Worm (Caenorhabditis elegans) whole organism, early embryonic: ENCODE measurements around the gene epg-6.

Source experiments
- aly-1 ChIP-seq: sonication (generic microtip); optimal IDR thresholded peaks from 2 replicates; lab custom pipeline; 2016; ENCODE audit warnings: missing genetic modification characterization, missing compliant biosample characterization
- ama-1 ChIP-seq: fragments of 150-350 bp; optimal IDR thresholded peaks from 2 replicates; lab custom pipeline; 2014
- ceh-36 ChIP-seq: sonication (generic microtip); optimal IDR thresholded peaks from 2 replicates; lab custom pipeline; 2016; ENCODE audit warnings: missing genetic modification characterization, inconsistent platforms, missing compliant biosample characterization
- ets-7 ChIP-seq: sonication (generic microtip); optimal IDR thresholded peaks from 2 replicates; lab custom pipeline; 2016; ENCODE audit warnings: missing genotype, missing genetic modification characterization, missing compliant biosample characterization
- flt-1 ChIP-seq: fragments of 200-800 bp; sonication (Bioruptor generic); IDR thresholded peaks from 2 replicates; pipeline ENCODE4 v1.3.6; 2022; ENCODE audit warnings: missing genetic modification characterization, missing compliant biosample characterization
- hmbx-1 ChIP-seq: sonication (generic microtip); optimal IDR thresholded peaks from 2 replicates; lab custom pipeline; 2016; ENCODE audit warnings: mild to moderate bottlenecking, missing genetic modification characterization, missing compliant biosample characterization
- hmg-4 ChIP-seq: fragments of 200-800 bp; sonication (Bioruptor generic); optimal IDR thresholded peaks from 2 replicates; lab custom pipeline; 2018; ENCODE audit warnings: mild to moderate bottlenecking, missing genetic modification characterization, missing compliant biosample characterization
- hnd-1 ChIP-seq: sonication (generic microtip); optimal IDR thresholded peaks from 2 replicates; lab custom pipeline; 2016; ENCODE audit warnings: missing genetic modification characterization, missing compliant biosample characterization
- pes-1 ChIP-seq: fragments of 200-800 bp; sonication (Bioruptor generic); IDR thresholded peaks from 2 replicates; pipeline ENCODE4 v1.3.6; 2022; ENCODE audit warnings: missing genetic modification reagents, missing genetic modification characterization, missing compliant biosample characterization
- scrt-1 ChIP-seq: fragments of 200-800 bp; sonication (Bioruptor generic); IDR thresholded peaks from 2 replicates; pipeline ENCODE4 v1.3.6; 2022; ENCODE audit warnings: missing genetic modification characterization, missing compliant biosample characterization
- tbx-37 ChIP-seq: fragments of 200-800 bp; sonication (Bioruptor generic); conservative IDR thresholded peaks from 2 replicates; pipeline ENCODE4 v1.3.6; 2022; ENCODE audit warnings: missing genetic modification reagents, missing genetic modification characterization, missing compliant biosample characterization

- TF ChIP-seq ama-1 (lab: Kevin White, UChicago) = no peak
- no peak for TF ChIP-seq hnd-1
- TF ChIP-seq pes-1 = no peak
- TF ChIP-seq hmbx-1 (tag; lab: Kevin White, UChicago) = no peak
- TF ChIP-seq hmg-4 (GFP tag; lab: Kevin White, UChicago) = no peak
- no peak for TF ChIP-seq aly-1 (tag; lab: Kevin White, UChicago)
- TF ChIP-seq flt-1 = no peak
- no peak for TF ChIP-seq ceh-36 (tag; lab: Kevin White, UChicago)
- no peak for TF ChIP-seq tbx-37 (GFP tag; lab: Robert Waterston, UW)
- no peak for TF ChIP-seq ets-7 (tag; lab: Kevin White, UChicago)
- TF ChIP-seq scrt-1 = no peak
Observed at ce11 chrIII:10603248-10603647, 3.3 kb upstream of the epg-6 start, which contains the start of gene Y39A1A.2.
